Worm (Caenorhabditis elegans): ENCODE data around the gene fkh-7.

Gene fkh-7

DNA sequence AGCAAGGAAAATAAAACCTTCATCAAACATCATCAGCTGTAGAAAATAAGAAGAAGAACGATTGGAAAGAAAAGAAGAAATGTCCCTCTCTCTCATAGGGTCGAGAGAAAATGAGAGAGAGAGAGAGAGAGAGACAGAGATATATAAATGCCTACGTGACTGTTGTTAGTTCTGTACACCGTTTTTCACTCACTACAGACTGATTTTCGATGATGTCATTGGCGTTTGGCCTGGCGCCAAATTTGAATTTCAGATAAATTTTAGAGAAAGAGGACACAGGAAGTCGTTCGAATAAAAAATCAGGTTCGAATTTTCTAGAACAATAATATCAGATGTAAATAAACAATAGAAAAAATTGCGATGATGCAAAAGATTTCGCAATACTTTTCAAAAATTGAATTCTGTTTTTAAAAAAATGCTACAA is 71.5 kb downstream of the fkh-7 start (continued):
- TF ChIP-seq cey-2 (tag; optimal IDR thresholded peaks at IDR 0.05; ENCODE audit: borderline replicate concordance, insufficient read depth) (no peak), ama-1 (optimal IDR thresholded peaks at IDR 0.05) (no peak), Y5F2A.4 (GFP tag; optimal IDR thresholded peaks at IDR 0.05) (no peak), nhr-77 (tag; optimal IDR thresholded peaks at IDR 0.05) (peak; percentile 72), hlh-11 (tag; optimal IDR thresholded peaks at IDR 0.05) (peak; percentile 87), mxl-2 (GFP tag; conservative IDR thresholded peaks at IDR 0.05) (0 out of 2 replicates have a peak, but pooled peaks have one; percentile 20), skn-1 (tag; optimal IDR thresholded peaks at IDR 0.05) (no peak), lin-13 (GFP tag; optimal IDR thresholded peaks at IDR 0.05) (peak; percentile 95), ceh-28 (tag; optimal IDR thresholded peaks at IDR 0.05) (no peak), nhr-237 (tag; optimal IDR thresholded peaks at IDR 0.05) (no peak), pqm-1 (tag; optimal IDR thresholded peaks at IDR 0.05) (no peak), nhr-25 (tag; optimal IDR thresholded peaks at IDR 0.05; ENCODE audit: borderline replicate concordance, insufficient read depth) (no peak), fos-1 (tag; optimal IDR thresholded peaks at IDR 0.05) (no peak), nhr-6 (tag; optimal IDR thresholded peaks at IDR 0.05) (no peak), mxl-3 (GFP tag; optimal IDR thresholded peaks at IDR 0.05) (peak; percentile 46), snpc-1.2 (GFP tag; IDR thresholded peaks at IDR 0.05) (no peak), dmd-8 (GFP tag; IDR thresholded peaks at IDR 0.05) (no peak), daf-8 (GFP tag; IDR thresholded peaks at IDR 0.05) (no peak), ZK546.5 (tag; optimal IDR thresholded peaks at IDR 0.05) (no peak), spr-3 (GFP tag; optimal IDR thresholded peaks at IDR 0.05) (no peak), fkh-10 (GFP tag; optimal IDR thresholded peaks at IDR 0.05) (no peak), dmd-6 (GFP tag; IDR thresholded peaks at IDR 0.05) (peak; percentile 79), Y48G9A.11 (GFP tag; IDR thresholded peaks at IDR 0.05) (no peak), zfp-2 (tag; optimal IDR thresholded peaks at IDR 0.05) (no peak), ceh-44 (GFP tag; IDR thresholded peaks at IDR 0.05) (no peak), zfp-3 (GFP tag; conservative IDR thresholded peaks at IDR 0.05) (no peak), dmd-9 (GFP tag; IDR thresholded peaks at IDR 0.05) (no peak), ZK337.2 (GFP tag; IDR thresholded peaks at IDR 0.05) (no peak), nhr-102 (tag; optimal IDR thresholded peaks at IDR 0.05) (peak; percentile 4), lim-7 (GFP tag; IDR thresholded peaks at IDR 0.05) (no peak), madf-9 (GFP tag; conservative IDR thresholded peaks at IDR 0.05) (no peak; the same call in 1 of the 2 replicates), daf-19 (GFP tag; conservative IDR thresholded peaks at IDR 0.05) (no peak), ztf-7 (tag; optimal IDR thresholded peaks at IDR 0.05) (no peak), php-3 (GFP tag; IDR thresholded peaks at IDR 0.05) (no peak), mdl-1 (tag; optimal IDR thresholded peaks at IDR 0.05) (peak in 1 of 2 experiments; percentile 81), tag-97 (GFP tag; IDR thresholded peaks at IDR 0.05) (no peak), zip-11 (GFP tag; IDR thresholded peaks at IDR 0.05) (no peak), unc-130 (GFP tag; optimal IDR thresholded peaks at IDR 0.05) (no peak), nhr-11 (tag; optimal IDR thresholded peaks at IDR 0.05) (peak; percentile 63), hif-1 (tag; optimal IDR thresholded peaks at IDR 0.05) (peak; percentile 88 to 100), Y105C5A.15 (GFP tag; IDR thresholded peaks at IDR 0.05) (no peak), nhr-28 (tag; optimal IDR thresholded peaks at IDR 0.05) (peak; percentile 99), lin-39 (tag; optimal IDR thresholded peaks at IDR 0.05) (no peak), zag-1 (tag; optimal IDR thresholded peaks at IDR 0.05) (no peak), ctbp-1 (GFP tag; IDR thresholded peaks at IDR 0.05) (no peak), saeg-2 (GFP tag; IDR thresholded peaks at IDR 0.05) (no peak), tra-1 (GFP tag; IDR thresholded peaks at IDR 0.05) (peak; percentile 63; the same call in 1 of the 2 replicates), unc-62 (GFP tag; optimal IDR thresholded peaks at IDR 0.05 in 1 of 2) (no peak), unc-62 (tag; optimal IDR thresholded peaks at IDR 0.05) (no peak), nhr-10 (tag; optimal IDR thresholded peaks at IDR 0.05) (peak; percentile 71), madf-5 (GFP tag; IDR thresholded peaks at IDR 0.05) (no peak), nhr-42 (GFP tag; IDR thresholded peaks at IDR 0.05) (no peak), attf-4 (tag; optimal IDR thresholded peaks at IDR 0.05) (no peak)

Data from whole organism, L4 larva.